Worm (Caenorhabditis elegans): ENCODE results near the gene F54D5.7.
A peak's percentile ranks its signal among the peaks of the same experiment; 100 is the strongest.

Gene F54D5.7

DNA sequence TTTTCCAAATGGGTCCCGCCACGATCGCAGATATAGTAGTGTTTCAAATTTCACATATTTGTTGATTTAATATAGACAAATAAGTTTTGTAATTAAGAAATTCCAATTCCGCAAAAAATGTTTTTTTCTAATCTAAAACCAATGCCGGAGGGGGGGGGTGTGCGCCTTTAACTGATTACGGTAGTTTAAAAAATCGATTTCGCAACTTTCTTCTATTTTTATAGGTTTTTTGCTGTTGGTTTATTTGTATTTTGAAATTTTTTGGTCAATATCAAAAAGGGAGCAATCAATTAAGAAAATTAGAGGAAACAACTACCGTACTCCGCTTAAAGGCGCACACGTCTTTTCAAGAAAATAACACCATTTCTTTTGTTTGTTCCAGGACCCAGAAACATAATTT lies 44.2 kb downstream of the F54D5.7 start:
- no peak for TF ChIP-seq ceh-28 (tag; optimal IDR thresholded peaks at IDR 0.05)
- TF ChIP-seq skn-1 (tag; optimal IDR thresholded peaks at IDR 0.05), result no peak

ce11 chrII:11592023-11592422 lies 44.7 kb downstream of the F54D5.7 start, which contains the start of gene F07A11.1:
Gene F07A11.1, minus strand, starts transcription at chrII:11592123.
- no peak for TF ChIP-seq ama-1 (optimal IDR thresholded peaks at IDR 0.05)
- no peak for TF ChIP-seq ceh-28 (tag; optimal IDR thresholded peaks at IDR 0.05)
- no peak for TF ChIP-seq fkh-10 (GFP tag; optimal IDR thresholded peaks at IDR 0.05)
- no peak for TF ChIP-seq aly-2 (tag; optimal IDR thresholded peaks at IDR 0.05)
- TF ChIP-seq tbx-2 (tag; optimal IDR thresholded peaks at IDR 0.05), result no peak
- no peak for TF ChIP-seq nhr-67 (tag; optimal IDR thresholded peaks at IDR 0.05)
- TF ChIP-seq nhr-23 (tag; optimal IDR thresholded peaks at IDR 0.05), result no peak
- no peak for TF ChIP-seq nhr-76 (tag; optimal IDR thresholded peaks at IDR 0.05)
- TF ChIP-seq nhr-77 (tag; optimal IDR thresholded peaks at IDR 0.05), result no peak
- TF ChIP-seq nhr-11 (tag; optimal IDR thresholded peaks at IDR 0.05), result no peak
- no peak for TF ChIP-seq elt-1 (tag; optimal IDR thresholded peaks at IDR 0.05)
- no peak for TF ChIP-seq lin-39 (tag; optimal IDR thresholded peaks at IDR 0.05)

DNA sequence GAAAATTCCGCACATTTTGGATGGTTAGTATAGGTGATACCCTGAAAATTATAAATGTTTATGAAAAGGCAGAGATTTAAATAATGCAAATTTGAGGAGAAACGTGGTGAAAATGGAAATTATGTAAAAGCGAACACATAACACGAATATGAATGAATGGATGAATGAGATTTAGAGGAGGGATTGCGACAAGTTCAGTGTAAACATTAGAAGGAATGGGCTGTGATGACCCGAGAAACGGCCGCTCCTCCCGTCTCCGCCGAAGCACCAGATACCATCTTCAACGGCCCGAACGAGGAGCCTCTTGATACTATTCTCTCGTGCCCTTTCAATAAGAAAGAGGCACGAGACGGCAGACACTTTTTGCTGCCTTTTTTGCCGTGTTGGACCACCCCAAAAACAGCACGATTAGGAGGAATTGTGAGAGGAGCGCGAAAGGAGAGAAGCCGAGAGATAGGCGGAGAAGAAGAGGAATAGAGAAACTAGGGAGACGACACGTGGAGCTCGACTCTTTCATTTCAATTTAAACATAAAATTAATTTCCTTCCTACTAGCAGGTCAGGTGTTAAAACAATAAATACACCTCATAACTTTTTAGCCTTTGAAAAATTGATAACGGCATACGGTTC lies 48.2 kb downstream of the F54D5.7 start, which contains the start of gene gfat-1:
Gene gfat-1, minus strand, starts transcription at position 51 of the 629 bp plus-strand sequence.
- TF ChIP-seq lin-15B (tag; optimal IDR thresholded peaks at IDR 0.05) (peak; percentile 1), lin-39 (tag; optimal IDR thresholded peaks at IDR 0.05) (peak; percentile 24), mdl-1 (tag; optimal IDR thresholded peaks at IDR 0.05) (peak; percentile 45), eor-1 (tag; optimal IDR thresholded peaks at IDR 0.05) (no peak)

ce11 chrII:11596157-11596740 lies 48.9 kb downstream of the F54D5.7 start:
- TF ChIP-seq ceh-28 (tag; optimal IDR thresholded peaks at IDR 0.05) (peak; percentile 23), fos-1 (tag; optimal IDR thresholded peaks at IDR 0.05) (no peak), elt-2 (tag; optimal IDR thresholded peaks at IDR 0.05) (peak; percentile 73), pqm-1 (tag; optimal IDR thresholded peaks at IDR 0.05) (peak; percentile 27), ceh-16 (tag; optimal IDR thresholded peaks at IDR 0.05) (no peak)

Measured in whole organism, L3 larva.